Worm (Caenorhabditis elegans) whole organism, midembryonic: ENCODE results near the gene dhs-23.

Experiments
- T22C8.4 ChIP-seq: fragments of 200-800 bp; sonication (Bioruptor generic); IDR thresholded peaks from 2 replicates; pipeline ENCODE4 v1.3.6; 2022; ENCODE audit warnings: missing genetic modification characterization, missing compliant biosample characterization
- cog-1 ChIP-seq: sonication (generic microtip); optimal IDR thresholded peaks from 2 replicates; lab custom pipeline; 2016; ENCODE audit warnings: missing genetic modification characterization, missing compliant biosample characterization
- flt-1 ChIP-seq: fragments of 200-800 bp; sonication (Bioruptor generic); IDR thresholded peaks from 2 replicates; pipeline ENCODE4 v1.3.6; 2022; ENCODE audit warnings: missing genetic modification characterization, missing compliant biosample characterization
- klf-2 ChIP-seq: fragments of 200-800 bp; sonication (Bioruptor generic); conservative IDR thresholded peaks from 2 replicates; pipeline ENCODE4 v1.3.6; 2022; ENCODE audit warnings: missing genetic modification reagents, missing genetic modification characterization, missing compliant biosample characterization
- med-1 ChIP-seq: sonication (generic microtip); optimal IDR thresholded peaks from 2 replicates; lab custom pipeline; 2017; ENCODE audit warnings: missing genetic modification characterization, mild to moderate bottlenecking, missing compliant biosample characterization, antibody characterized with exemption, missing genetic modification reagents; ENCODE audit not compliant: insufficient read depth
- ref-1 ChIP-seq: fragments of 200-800 bp; sonication (Bioruptor generic); conservative IDR thresholded peaks from 2 replicates; pipeline ENCODE4 v1.3.6; 2022; ENCODE audit warnings: missing genetic modification reagents, missing genetic modification characterization, missing compliant biosample characterization
- tab-1 ChIP-seq: fragments of 200-800 bp; sonication (Bioruptor generic); IDR thresholded peaks from 2 replicates; pipeline ENCODE4 v1.3.6; 2022; ENCODE audit warnings: missing genetic modification characterization, missing compliant biosample characterization
- ztf-23 ChIP-seq: fragments of 200-800 bp; sonication (Bioruptor generic); IDR thresholded peaks from 2 replicates; pipeline ENCODE4 v1.3.6; 2022; ENCODE audit warnings: missing genetic modification reagents, missing genetic modification characterization, missing compliant biosample characterization
- ztf-29 ChIP-seq: fragments of 200-800 bp; sonication (Bioruptor generic); IDR thresholded peaks from 2 replicates; pipeline ENCODE4 v1.3.6; 2022; ENCODE audit warnings: missing genetic modification reagents, missing genetic modification characterization, missing compliant biosample characterization

dhs-23 gene

DNA sequence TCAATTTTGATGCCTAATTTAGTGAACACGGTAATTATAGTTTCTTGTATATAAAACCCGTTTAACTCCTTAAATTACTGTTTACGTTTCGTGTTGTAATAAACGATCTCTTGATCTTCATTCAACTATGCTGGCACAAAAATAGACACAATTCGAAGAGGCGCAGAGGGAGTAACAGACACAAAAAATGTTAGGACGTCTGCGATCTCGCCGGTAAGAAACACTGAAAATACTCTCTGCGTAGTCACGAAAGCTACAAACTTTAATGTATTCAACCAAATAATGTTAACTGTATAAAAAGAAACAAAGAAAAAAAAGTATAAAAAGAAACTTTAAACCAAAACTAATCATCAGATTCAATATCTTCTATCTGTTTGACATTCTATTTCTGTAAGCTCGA, at the start of gene dhs-23:
Gene dhs-23, plus strand, starts transcription at position 363 of the 400 bp plus-strand sequence.
- TF ChIP-seq flt-1 (GFP tag; lab: Robert Waterston, UW) (no peak), tab-1 (no peak), ref-1 (GFP tag; lab: Robert Waterston, UW) (no peak), ztf-23 (GFP tag; lab: Robert Waterston, UW) (no peak), ztf-29 (no peak), med-1 (GFP tag; lab: Kevin White, UChicago) (no peak), T22C8.4 (no peak)

- TF ChIP-seq klf-2 (GFP tag; lab: Robert Waterston, UW): no peak
- TF ChIP-seq ztf-23 (GFP tag; lab: Robert Waterston, UW): no peak
- no peak for TF ChIP-seq ztf-29
- TF ChIP-seq ref-1 (GFP tag; lab: Robert Waterston, UW): no peak
- TF ChIP-seq flt-1 (GFP tag; lab: Robert Waterston, UW): no peak
- TF ChIP-seq T22C8.4: no peak
- TF ChIP-seq med-1 (GFP tag; lab: Kevin White, UChicago): no peak
- no peak for TF ChIP-seq tab-1
- no peak for TF ChIP-seq cog-1 (tag; lab: Kevin White, UChicago)
Observed at ce11 chrV:15332851-15333250, 48.2 kb upstream of the dhs-23 start, which contains the start of gene srw-113. TSS of gene srw-113 (plus strand) at chrV:15333151.

ce11 chrV:15337405-15337804, 43.6 kb upstream of the dhs-23 start, which contains the start of gene wrt-7:
TSS of gene wrt-7 (minus strand) at chrV:15337505.
- TF ChIP-seq ztf-29: no peak
- no peak for TF ChIP-seq T22C8.4
- TF ChIP-seq tab-1: no peak
- TF ChIP-seq ztf-23 (GFP tag; lab: Robert Waterston, UW): no peak
- TF ChIP-seq med-1 (GFP tag; lab: Kevin White, UChicago): no peak
- no peak for TF ChIP-seq ref-1 (GFP tag; lab: Robert Waterston, UW)
- no peak for TF ChIP-seq flt-1 (GFP tag; lab: Robert Waterston, UW)
- TF ChIP-seq klf-2 (GFP tag; lab: Robert Waterston, UW): no peak
- TF ChIP-seq cog-1 (tag; lab: Kevin White, UChicago): no peak

ce11 chrV:15339363-15339762, 41.7 kb upstream of the dhs-23 start, which contains the start of gene clec-228:
TSS of gene clec-228 (minus strand) at chrV:15339463.
- TF ChIP-seq cog-1 (tag; lab: Kevin White, UChicago): no peak
- no peak for TF ChIP-seq med-1 (GFP tag; lab: Kevin White, UChicago)
- TF ChIP-seq klf-2 (GFP tag; lab: Robert Waterston, UW): no peak
- no peak for TF ChIP-seq ztf-29
- no peak for TF ChIP-seq ref-1 (GFP tag; lab: Robert Waterston, UW)
- no peak for TF ChIP-seq ztf-23 (GFP tag; lab: Robert Waterston, UW)
- no peak for TF ChIP-seq tab-1
- TF ChIP-seq flt-1 (GFP tag; lab: Robert Waterston, UW): no peak
- no peak for TF ChIP-seq T22C8.4

DNA sequence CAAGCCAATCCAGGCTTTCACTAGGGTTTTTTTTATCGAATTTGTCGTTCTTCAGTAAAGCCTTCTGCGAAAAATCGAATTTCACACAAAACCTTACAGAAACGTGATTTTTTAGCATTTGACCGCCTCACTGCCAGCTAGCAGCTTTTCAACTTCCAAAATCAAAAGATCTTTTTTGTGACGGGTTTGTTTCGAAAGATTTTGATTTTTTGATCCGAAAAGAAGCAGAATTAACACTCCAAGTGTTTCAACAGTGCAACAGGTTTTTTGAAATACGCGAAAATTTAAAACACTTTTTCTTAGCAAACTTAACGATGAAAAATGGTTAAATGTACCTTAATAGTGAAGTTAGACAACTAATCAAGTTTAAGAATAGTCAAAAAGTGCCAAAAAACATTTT, 39.6 kb upstream of the dhs-23 start, which contains the start of gene clec-229:
Gene clec-229, minus strand, starts transcription at position 101 of the 400 bp plus-strand sequence.
- TF ChIP-seq med-1 (GFP tag; lab: Kevin White, UChicago) (no peak), tab-1 (no peak), ztf-29 (no peak), ref-1 (GFP tag; lab: Robert Waterston, UW) (no peak), flt-1 (GFP tag; lab: Robert Waterston, UW) (no peak), cog-1 (tag; lab: Kevin White, UChicago) (no peak), klf-2 (GFP tag; lab: Robert Waterston, UW) (no peak), ztf-23 (GFP tag; lab: Robert Waterston, UW) (no peak), T22C8.4 (no peak)

ce11 chrV:15344481-15344880, 36.5 kb upstream of the dhs-23 start, which contains the start of gene wrt-8:
TSS of gene wrt-8 (minus strand) at chrV:15344581.
- no peak for TF ChIP-seq T22C8.4
- no peak for TF ChIP-seq med-1 (GFP tag; lab: Kevin White, UChicago)
- TF ChIP-seq cog-1 (tag; lab: Kevin White, UChicago): no peak
- TF ChIP-seq klf-2 (GFP tag; lab: Robert Waterston, UW): no peak
- no peak for TF ChIP-seq ztf-29
- TF ChIP-seq tab-1: no peak
- no peak for TF ChIP-seq flt-1 (GFP tag; lab: Robert Waterston, UW)
- no peak for TF ChIP-seq ztf-23 (GFP tag; lab: Robert Waterston, UW)
- TF ChIP-seq ref-1 (GFP tag; lab: Robert Waterston, UW): no peak

DNA sequence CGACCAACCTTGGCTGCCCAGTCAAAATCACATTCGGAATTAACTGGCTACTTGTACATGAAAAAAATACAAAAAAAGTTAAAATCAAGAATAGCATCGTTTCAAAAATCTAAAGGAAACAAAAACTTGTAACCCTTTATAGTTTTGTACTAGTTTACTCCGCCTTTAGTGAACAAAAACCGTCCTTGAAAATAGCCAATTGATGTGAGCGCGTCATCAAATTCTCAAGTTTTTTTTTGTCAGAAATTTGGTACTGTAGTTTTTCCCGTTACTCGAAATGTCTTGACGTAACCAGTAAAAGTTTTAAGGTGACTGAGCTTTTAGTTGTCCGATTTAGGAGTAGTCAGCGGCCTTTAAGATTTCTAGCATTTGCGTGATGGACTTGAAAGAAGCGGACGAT, 33.7 kb upstream of the dhs-23 start, which contains the start of gene C29F3.3:
Gene C29F3.3, minus strand, starts transcription at position 101 of the 400 bp plus-strand sequence.
- TF ChIP-seq med-1 (GFP tag; lab: Kevin White, UChicago): no peak
- TF ChIP-seq klf-2 (GFP tag; lab: Robert Waterston, UW): no peak
- no peak for TF ChIP-seq T22C8.4
- no peak for TF ChIP-seq tab-1
- TF ChIP-seq cog-1 (tag; lab: Kevin White, UChicago): no peak

ce11 chrV:15349044-15349443, 32.0 kb upstream of the dhs-23 start, which contains the start of gene clec-230:
TSS of gene clec-230 (minus strand) at chrV:15349144.
- no peak for TF ChIP-seq ztf-29
- TF ChIP-seq klf-2 (GFP tag; lab: Robert Waterston, UW): no peak
- no peak for TF ChIP-seq cog-1 (tag; lab: Kevin White, UChicago)
- TF ChIP-seq tab-1: no peak
- TF ChIP-seq flt-1 (GFP tag; lab: Robert Waterston, UW): no peak
- no peak for TF ChIP-seq T22C8.4
- TF ChIP-seq ztf-23 (GFP tag; lab: Robert Waterston, UW): no peak
- TF ChIP-seq ref-1 (GFP tag; lab: Robert Waterston, UW): no peak
- TF ChIP-seq med-1 (GFP tag; lab: Kevin White, UChicago): no peak

ce11 chrV:15350615-15351014, 30.4 kb upstream of the dhs-23 start, which contains the start of gene clec-231:
TSS of gene clec-231 (minus strand) at chrV:15350715.
- TF ChIP-seq med-1 (GFP tag; lab: Kevin White, UChicago): no peak
- TF ChIP-seq ztf-29: no peak
- no peak for TF ChIP-seq flt-1 (GFP tag; lab: Robert Waterston, UW)
- no peak for TF ChIP-seq ztf-23 (GFP tag; lab: Robert Waterston, UW)
- no peak for TF ChIP-seq tab-1
- no peak for TF ChIP-seq klf-2 (GFP tag; lab: Robert Waterston, UW)
- no peak for TF ChIP-seq ref-1 (GFP tag; lab: Robert Waterston, UW)
- no peak for TF ChIP-seq T22C8.4
- TF ChIP-seq cog-1 (tag; lab: Kevin White, UChicago): no peak
